Worm (Caenorhabditis elegans): Measurements from ENCODE around the gene mdt-29.

Gene mdt-29

DNA sequence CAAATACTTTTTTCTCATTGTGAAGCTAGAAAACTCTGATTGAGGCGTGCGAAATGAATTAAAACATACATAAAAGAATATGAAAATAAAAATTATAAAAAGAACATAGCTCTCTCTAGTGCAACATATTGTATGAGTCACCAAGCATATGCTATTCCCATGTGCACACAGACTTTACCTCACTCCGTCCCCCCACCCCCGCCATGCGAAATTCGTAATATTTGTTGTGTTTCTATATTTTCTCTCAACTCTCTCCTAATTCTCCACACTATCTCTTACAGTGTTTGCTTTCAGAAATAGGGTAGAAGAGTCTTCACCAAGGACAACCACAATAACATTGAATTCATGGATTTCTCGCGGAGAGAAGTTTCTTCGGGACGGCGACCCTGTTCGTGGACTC lies 40.3 kb upstream of the mdt-29 start:
- no peak for TF ChIP-seq fkh-2 (tag; optimal IDR thresholded peaks at IDR 0.05)
- no peak for TF ChIP-seq unc-39 (tag; optimal IDR thresholded peaks at IDR 0.05)
- TF ChIP-seq fos-1 (tag; optimal IDR thresholded peaks at IDR 0.05) = no peak
- TF ChIP-seq pqm-1 (tag; optimal IDR thresholded peaks at IDR 0.05) = peak; percentile 51
- no peak for TF ChIP-seq mml-1 (tag; optimal IDR thresholded peaks at IDR 0.05)
- TF ChIP-seq pha-4 (tag; optimal IDR thresholded peaks at IDR 0.05) = peak; percentile 75
- no peak for TF ChIP-seq hmg-11 (tag; optimal IDR thresholded peaks at IDR 0.05)
- TF ChIP-seq R02D3.7 (tag; optimal IDR thresholded peaks at IDR 0.05) = no peak
- no peak for TF ChIP-seq skn-1 (tag; optimal IDR thresholded peaks at IDR 0.05)
- no peak for TF ChIP-seq lsy-12 (tag; optimal IDR thresholded peaks at IDR 0.05)
- TF ChIP-seq nhr-12 (tag; optimal IDR thresholded peaks at IDR 0.05) = no peak
- no peak for TF ChIP-seq ceh-28 (tag; optimal IDR thresholded peaks at IDR 0.05)

DNA sequence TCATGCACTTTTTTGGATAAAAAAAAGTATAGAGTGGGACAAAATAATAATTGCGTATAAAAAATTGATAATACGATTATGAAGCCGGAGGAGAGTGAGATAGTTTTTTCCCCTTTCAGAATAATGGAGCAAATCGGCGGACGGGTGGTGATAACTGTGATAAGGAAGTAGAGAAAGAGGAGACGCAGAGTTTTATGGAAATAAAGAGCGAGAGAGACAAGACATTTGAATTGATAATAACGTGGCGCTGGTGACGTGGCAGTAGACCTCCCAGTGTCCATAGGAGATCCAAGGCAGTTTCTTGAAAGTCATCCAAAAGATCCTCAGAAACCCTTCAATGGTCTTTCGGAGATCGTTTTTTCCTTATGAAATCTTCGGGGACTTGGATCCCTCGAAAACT lies 39.1 kb upstream of the mdt-29 start:
- TF ChIP-seq nhr-76 (tag; optimal IDR thresholded peaks at IDR 0.05) (no peak), jun-1 (tag; optimal IDR thresholded peaks at IDR 0.05) (peak; percentile 29), nhr-77 (tag; optimal IDR thresholded peaks at IDR 0.05) (no peak), ceh-9 (tag; optimal IDR thresholded peaks at IDR 0.05) (no peak), pqm-1 (tag; optimal IDR thresholded peaks at IDR 0.05) (peak; percentile 85), fkh-2 (tag; optimal IDR thresholded peaks at IDR 0.05) (no peak), egl-27 (tag; optimal IDR thresholded peaks at IDR 0.05) (no peak), nhr-11 (tag; optimal IDR thresholded peaks at IDR 0.05) (no peak), zag-1 (tag; optimal IDR thresholded peaks at IDR 0.05) (no peak), nhr-237 (tag; optimal IDR thresholded peaks at IDR 0.05) (no peak), unc-62 (GFP tag; optimal IDR thresholded peaks at IDR 0.05) (no peak), fos-1 (tag; optimal IDR thresholded peaks at IDR 0.05) (no peak), pha-4 (tag; optimal IDR thresholded peaks at IDR 0.05) (peak; percentile 30), egl-5 (tag; optimal IDR thresholded peaks at IDR 0.05) (no peak), elt-2 (tag; optimal IDR thresholded peaks at IDR 0.05) (peak; percentile 92), mdl-1 (tag; optimal IDR thresholded peaks at IDR 0.05) (no peak), ceh-16 (tag; optimal IDR thresholded peaks at IDR 0.05) (no peak)

DNA sequence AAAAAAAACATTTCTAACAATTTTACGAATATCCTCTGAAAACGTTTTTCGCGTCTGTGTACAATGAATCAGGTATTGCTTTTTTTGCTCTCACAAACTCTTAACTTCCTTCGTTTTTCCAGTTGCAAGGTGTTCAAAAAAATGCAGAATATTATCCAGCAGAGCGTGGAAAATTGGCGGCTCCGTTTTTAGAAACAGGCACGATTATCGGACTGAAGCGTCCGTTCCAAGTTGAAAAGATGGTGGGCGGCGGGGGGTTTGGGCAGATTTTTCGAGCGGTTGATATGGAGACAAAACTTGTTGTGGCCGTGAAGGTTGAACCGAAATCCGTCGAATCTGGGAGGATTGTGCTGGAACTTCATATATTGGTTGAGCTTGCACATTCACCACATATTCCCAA lies 38.0 kb upstream of the mdt-29 start, which contains the start of gene W06F12.3:
TSS of gene W06F12.3 (plus strand) at position 23 of the 400 bp plus-strand sequence.
- no peak for TF ChIP-seq unc-39 (tag; optimal IDR thresholded peaks at IDR 0.05)
- no peak for TF ChIP-seq lsy-12 (tag; optimal IDR thresholded peaks at IDR 0.05)
- TF ChIP-seq nhr-43 (tag; optimal IDR thresholded peaks at IDR 0.05; ENCODE audit: poor library complexity, severe bottlenecking) = no peak
- TF ChIP-seq R02D3.7 (tag; optimal IDR thresholded peaks at IDR 0.05) = no peak
- no peak for TF ChIP-seq elt-1 (tag; optimal IDR thresholded peaks at IDR 0.05)
- no peak for TF ChIP-seq lin-15B (tag; optimal IDR thresholded peaks at IDR 0.05)
- no peak for TF ChIP-seq nhr-237 (tag; optimal IDR thresholded peaks at IDR 0.05)
- no peak for TF ChIP-seq sea-2 (GFP tag; optimal IDR thresholded peaks at IDR 0.05)
- no peak for TF ChIP-seq ceh-16 (tag; optimal IDR thresholded peaks at IDR 0.05)
- no peak for TF ChIP-seq nhr-11 (tag; optimal IDR thresholded peaks at IDR 0.05)
- no peak for TF ChIP-seq nhr-25 (tag; optimal IDR thresholded peaks at IDR 0.05)
- no peak for TF ChIP-seq ceh-9 (tag; optimal IDR thresholded peaks at IDR 0.05)

DNA sequence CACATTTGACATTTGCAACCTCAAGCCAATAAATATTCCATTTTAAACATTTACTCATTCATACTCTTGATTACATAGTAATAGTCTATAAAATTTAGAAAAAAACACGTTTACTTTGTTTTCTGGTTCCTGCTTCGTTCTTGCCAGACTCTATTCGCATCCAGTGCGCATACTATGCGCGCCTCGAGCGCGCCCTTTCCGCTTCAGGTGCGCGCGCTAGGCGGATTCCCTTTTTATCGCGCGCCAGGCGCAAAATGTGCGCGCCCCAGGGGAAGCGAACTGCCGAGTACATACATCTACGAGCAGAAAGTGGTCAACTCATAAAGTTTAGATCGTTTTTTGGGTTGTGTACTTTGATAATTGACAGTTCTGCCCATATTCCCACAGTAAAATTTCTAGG lies 31.6 kb upstream of the mdt-29 start:
- TF ChIP-seq fos-1 (tag; optimal IDR thresholded peaks at IDR 0.05) (no peak), tbx-2 (tag; optimal IDR thresholded peaks at IDR 0.05) (no peak), nhr-23 (tag; optimal IDR thresholded peaks at IDR 0.05) (no peak)

DNA sequence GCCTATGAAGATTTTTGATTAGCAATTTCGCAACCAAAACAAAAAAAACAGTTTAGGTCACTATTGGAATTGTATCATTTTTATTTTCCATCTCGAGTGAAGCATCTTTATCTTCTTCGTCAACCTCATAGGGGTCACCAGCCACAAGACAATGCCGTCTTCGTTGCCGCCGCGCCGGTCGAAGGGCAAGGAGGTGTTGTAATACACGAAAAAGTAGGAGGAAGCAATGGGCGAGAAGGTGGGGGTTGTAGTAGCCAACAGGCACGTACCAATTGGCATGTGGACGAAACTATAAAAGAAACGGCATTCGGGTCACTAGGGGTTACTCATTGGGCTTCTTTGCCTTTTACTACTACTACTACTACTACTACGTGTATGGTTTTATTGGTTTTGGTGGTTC lies 30.9 kb upstream of the mdt-29 start:
- TF ChIP-seq nfya-1 (tag; optimal IDR thresholded peaks at IDR 0.05; ENCODE audit: insufficient read depth) (peak; percentile 12), nhr-23 (tag; optimal IDR thresholded peaks at IDR 0.05) (no peak), pha-4 (tag; optimal IDR thresholded peaks at IDR 0.05) (no peak), nhr-67 (tag; optimal IDR thresholded peaks at IDR 0.05) (no peak), tbx-2 (tag; optimal IDR thresholded peaks at IDR 0.05) (no peak), fkh-2 (tag; optimal IDR thresholded peaks at IDR 0.05) (no peak), nhr-25 (tag; optimal IDR thresholded peaks at IDR 0.05) (peak; percentile 59), nhr-28 (tag; optimal IDR thresholded peaks at IDR 0.05) (no peak), lsy-12 (tag; optimal IDR thresholded peaks at IDR 0.05) (no peak)

Measured in whole organism, L3 larva.